Worm (Caenorhabditis elegans): ENCODE results near the gene T03F7.5.

T03F7.5 gene

DNA sequence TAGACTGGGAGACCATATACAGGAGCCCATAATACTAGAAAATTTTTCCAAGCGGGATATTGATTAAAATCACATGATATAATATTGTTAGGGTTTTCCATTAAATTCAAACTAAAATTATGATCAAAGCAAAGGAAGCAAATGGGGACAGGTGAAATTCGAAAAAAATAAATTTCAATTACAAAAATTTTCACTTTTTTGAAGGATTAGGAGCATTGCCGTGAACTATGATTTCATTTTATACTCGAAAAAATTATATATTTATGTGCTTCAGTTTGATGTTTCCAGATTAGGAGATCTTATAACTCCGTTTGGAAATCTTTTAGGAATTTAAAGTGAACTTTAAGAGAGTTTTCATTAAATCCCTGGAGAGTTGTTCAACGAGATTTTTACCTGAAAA lies 37.9 kb downstream of the T03F7.5 start, which contains the start of gene F07B10.7:
TSS of gene F07B10.7 (minus strand) at position 101 of the 400 bp plus-strand sequence.
- TF ChIP-seq elt-1 (tag; optimal IDR thresholded peaks at IDR 0.05; ENCODE audit: borderline replicate concordance, insufficient read depth) (no peak), lin-32 (GFP tag; optimal IDR thresholded peaks at IDR 0.05) (no peak), ham-2 (GFP tag; optimal IDR thresholded peaks at IDR 0.05) (no peak), flh-1 (GFP tag; optimal IDR thresholded peaks at IDR 0.05) (no peak)

DNA sequence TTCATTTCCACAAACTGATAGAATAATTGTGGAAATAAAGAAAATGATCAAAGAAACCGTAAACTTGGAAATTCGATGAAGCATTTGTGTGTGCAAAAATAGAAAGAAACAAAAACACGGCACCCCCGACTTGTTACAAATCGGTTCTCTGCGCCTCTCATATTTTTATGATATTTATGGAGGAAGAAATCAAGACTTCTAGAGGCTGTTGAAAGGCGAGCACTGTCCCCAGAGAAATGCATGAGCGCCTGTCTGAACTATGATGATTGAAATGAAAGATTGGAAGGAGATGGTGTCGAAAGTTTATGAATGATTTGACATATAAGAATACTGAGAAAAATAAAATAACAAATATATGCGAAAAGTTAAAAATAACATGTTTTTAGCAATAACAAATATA lies 39.6 kb downstream of the T03F7.5 start, which contains the start of gene lgc-36:
TSS of gene lgc-36 (minus strand) at position 101 of the 400 bp plus-strand sequence.
- TF ChIP-seq bed-3 (GFP tag; optimal IDR thresholded peaks at IDR 0.05): no peak
- TF ChIP-seq mls-2 (tag; optimal IDR thresholded peaks at IDR 0.05): no peak
- TF ChIP-seq elt-3 (tag; optimal IDR thresholded peaks at IDR 0.05): no peak
- TF ChIP-seq blmp-1 (tag; optimal IDR thresholded peaks at IDR 0.05): no peak
- no peak for TF ChIP-seq flh-1 (GFP tag; optimal IDR thresholded peaks at IDR 0.05)
- TF ChIP-seq nhr-12 (tag; optimal IDR thresholded peaks at IDR 0.05): no peak
- no peak for TF ChIP-seq mep-1 (tag; optimal IDR thresholded peaks at IDR 0.05)
- TF ChIP-seq drap-1 (GFP tag; optimal IDR thresholded peaks at IDR 0.05): no peak
- no peak for TF ChIP-seq ztf-11 (tag; optimal IDR thresholded peaks at IDR 0.05)
- no peak for TF ChIP-seq unc-62 (GFP tag; optimal IDR thresholded peaks at IDR 0.05)
- TF ChIP-seq M03D4.4 (tag; optimal IDR thresholded peaks at IDR 0.05): no peak
- no peak for TF ChIP-seq lsy-2 (tag; optimal IDR thresholded peaks at IDR 0.05)
- no peak for TF ChIP-seq nhr-76 (tag; optimal IDR thresholded peaks at IDR 0.05)
- no peak for TF ChIP-seq unc-120 (tag; optimal IDR thresholded peaks at IDR 0.05; ENCODE audit: poor library complexity, severe bottlenecking)
- no peak for TF ChIP-seq mab-5 (tag; optimal IDR thresholded peaks at IDR 0.05)

DNA sequence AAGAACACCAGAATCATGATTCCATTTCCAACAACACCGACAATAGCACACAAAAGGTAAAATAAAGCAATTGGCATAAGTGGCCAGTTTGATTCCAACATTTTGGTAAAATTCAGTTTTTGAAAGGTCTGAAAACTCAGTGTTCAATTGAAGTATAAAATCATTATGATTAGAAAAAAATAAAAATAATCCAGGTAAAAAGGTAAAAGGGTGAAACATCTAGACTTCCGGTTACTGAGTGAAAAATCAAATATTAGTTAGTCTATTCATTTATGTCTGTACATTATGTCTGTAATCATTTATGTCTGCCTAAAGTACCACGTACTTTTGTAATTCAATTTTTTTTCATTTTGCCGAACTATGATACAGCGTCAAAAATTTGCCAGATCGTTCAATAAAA lies 43.6 kb downstream of the T03F7.5 start, which contains the start of gene srsx-31:
TSS of gene srsx-31 (minus strand) at position 101 of the 400 bp plus-strand sequence.
- TF ChIP-seq ztf-11 (tag; optimal IDR thresholded peaks at IDR 0.05) (no peak), cnd-1 (tag; optimal IDR thresholded peaks at IDR 0.05) (no peak), drap-1 (GFP tag; optimal IDR thresholded peaks at IDR 0.05) (no peak), ceh-83 (GFP tag; optimal IDR thresholded peaks at IDR 0.05) (no peak), tbx-8 (GFP tag; optimal IDR thresholded peaks at IDR 0.05) (no peak), flh-1 (GFP tag; optimal IDR thresholded peaks at IDR 0.05) (no peak), ceh-43 (GFP tag; optimal IDR thresholded peaks at IDR 0.05) (no peak), sem-2 (GFP tag; optimal IDR thresholded peaks at IDR 0.05) (no peak), lin-13 (tag; optimal IDR thresholded peaks at IDR 0.05) (no peak), ceh-39 (tag; optimal IDR thresholded peaks at IDR 0.05) (no peak), nhr-28 (tag; optimal IDR thresholded peaks at IDR 0.05) (no peak)

DNA sequence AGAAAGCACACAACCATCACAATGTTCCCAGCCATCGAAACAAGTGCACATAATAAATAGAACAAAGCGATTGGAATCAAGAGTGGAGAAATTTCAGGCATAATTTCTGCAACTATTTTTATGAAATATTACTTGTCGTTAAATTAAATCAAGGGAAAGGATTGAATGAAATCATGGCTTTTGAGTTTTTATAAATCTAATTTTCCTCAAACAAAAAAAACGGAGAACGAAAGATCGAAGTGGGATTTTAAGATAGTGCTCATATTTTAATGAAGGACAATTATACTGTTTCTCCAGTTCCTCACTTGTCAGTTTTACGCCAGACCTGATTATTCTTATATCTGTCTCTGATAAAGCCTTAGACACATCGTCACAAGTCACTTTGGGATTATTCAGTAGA lies 46.1 kb downstream of the T03F7.5 start, which contains the start of gene srsx-33:
TSS of gene srsx-33 (minus strand) at position 101 of the 400 bp plus-strand sequence.
- TF ChIP-seq M03D4.4 (tag; optimal IDR thresholded peaks at IDR 0.05) (no peak), pha-4 (tag; optimal IDR thresholded peaks at IDR 0.05) (no peak), unc-62 (GFP tag; optimal IDR thresholded peaks at IDR 0.05) (no peak), mls-2 (tag; optimal IDR thresholded peaks at IDR 0.05) (no peak), ceh-39 (tag; optimal IDR thresholded peaks at IDR 0.05) (no peak), nhr-28 (tag; optimal IDR thresholded peaks at IDR 0.05) (no peak), sptf-1 (tag; optimal IDR thresholded peaks at IDR 0.05) (no peak), nhr-2 (tag; optimal IDR thresholded peaks at IDR 0.05) (no peak), elt-1 (tag; optimal IDR thresholded peaks at IDR 0.05; ENCODE audit: borderline replicate concordance, insufficient read depth) (no peak), sem-2 (GFP tag; optimal IDR thresholded peaks at IDR 0.05) (no peak), blmp-1 (tag; optimal IDR thresholded peaks at IDR 0.05) (no peak), mep-1 (tag; optimal IDR thresholded peaks at IDR 0.05) (no peak), ham-2 (GFP tag; optimal IDR thresholded peaks at IDR 0.05) (no peak), lin-13 (tag; optimal IDR thresholded peaks at IDR 0.05) (no peak), lin-32 (GFP tag; optimal IDR thresholded peaks at IDR 0.05) (no peak), nhr-76 (tag; optimal IDR thresholded peaks at IDR 0.05) (no peak), ceh-83 (GFP tag; optimal IDR thresholded peaks at IDR 0.05) (no peak), nhr-237 (tag; optimal IDR thresholded peaks at IDR 0.05) (no peak)

DNA sequence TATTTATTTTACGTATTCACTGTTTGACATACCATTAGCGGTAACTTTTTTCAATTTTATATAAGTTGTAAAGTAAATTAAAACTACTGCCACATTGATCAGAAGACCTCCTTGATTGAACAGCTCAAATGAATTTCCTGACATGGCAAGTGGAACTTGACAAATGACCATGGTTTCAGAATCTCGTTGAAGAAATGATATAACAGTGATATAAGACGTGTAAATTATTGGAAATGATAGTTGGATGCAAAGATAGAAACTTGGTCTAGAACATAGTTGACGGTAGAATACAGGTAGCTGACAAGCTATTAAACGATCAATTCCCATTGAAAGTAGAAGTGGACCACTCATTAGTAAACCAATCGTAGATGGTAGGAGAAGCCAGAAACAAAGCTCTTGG lies 46.7 kb downstream of the T03F7.5 start:
- TF ChIP-seq nhr-28 (tag; optimal IDR thresholded peaks at IDR 0.05): no peak
- no peak for TF ChIP-seq tbx-8 (GFP tag; optimal IDR thresholded peaks at IDR 0.05)
- TF ChIP-seq unc-39 (tag; optimal IDR thresholded peaks at IDR 0.05): no peak
- no peak for TF ChIP-seq ces-1 (GFP tag; optimal IDR thresholded peaks at IDR 0.05)
- no peak for TF ChIP-seq ceh-43 (GFP tag; optimal IDR thresholded peaks at IDR 0.05)
- TF ChIP-seq nhr-12 (tag; optimal IDR thresholded peaks at IDR 0.05): no peak
- no peak for TF ChIP-seq lin-32 (GFP tag; optimal IDR thresholded peaks at IDR 0.05)
- TF ChIP-seq ceh-39 (tag; optimal IDR thresholded peaks at IDR 0.05): no peak
- TF ChIP-seq ham-2 (GFP tag; optimal IDR thresholded peaks at IDR 0.05): no peak
- no peak for TF ChIP-seq nhr-237 (tag; optimal IDR thresholded peaks at IDR 0.05)
- no peak for TF ChIP-seq unc-120 (tag; optimal IDR thresholded peaks at IDR 0.05; ENCODE audit: poor library complexity, severe bottlenecking)
- no peak for TF ChIP-seq nhr-76 (tag; optimal IDR thresholded peaks at IDR 0.05)
- TF ChIP-seq lsy-2 (tag; optimal IDR thresholded peaks at IDR 0.05): no peak
- no peak for TF ChIP-seq flh-1 (GFP tag; optimal IDR thresholded peaks at IDR 0.05)
- TF ChIP-seq bed-3 (GFP tag; optimal IDR thresholded peaks at IDR 0.05): no peak
- TF ChIP-seq elt-3 (tag; optimal IDR thresholded peaks at IDR 0.05): no peak
- no peak for TF ChIP-seq sptf-1 (tag; optimal IDR thresholded peaks at IDR 0.05)
- TF ChIP-seq zip-8 (tag; optimal IDR thresholded peaks at IDR 0.05): no peak
